Worm (Caenorhabditis elegans) whole organism, late embryonic: ENCODE results near the gene Y34B4A.2.

ENCODE experiments used
- ama-1 ChIP-seq: fragments of 150-350 bp; optimal IDR thresholded peaks from 2 replicates; lab custom pipeline; 2014
- ceh-22 ChIP-seq: sonication (generic microtip); optimal IDR thresholded peaks from 2 replicates; lab custom pipeline; 2017; ENCODE audit warnings: missing biosample characterization, missing genetic modification characterization

DNA sequence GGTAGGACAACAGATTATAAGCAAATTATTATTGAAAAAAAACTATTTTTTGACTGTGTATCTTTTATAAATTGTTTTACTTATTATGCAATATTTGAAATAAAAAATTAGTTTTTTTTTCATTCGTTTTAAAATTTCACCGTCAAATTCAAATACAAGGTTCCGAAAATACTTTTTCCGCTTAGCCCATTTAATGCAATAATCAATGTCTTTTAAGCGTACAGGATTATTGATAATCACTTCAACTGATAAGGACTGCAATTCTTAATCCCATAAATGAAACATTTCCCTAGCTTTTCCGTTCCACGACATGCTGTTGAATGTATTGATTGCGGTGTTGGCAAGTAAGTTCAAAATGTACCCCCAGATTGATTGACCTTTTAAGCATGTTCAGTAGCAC lies 22.3 kb upstream of the Y34B4A.2 start, which contains the start of gene nspg-12:
- TF ChIP-seq ceh-22 (tag; lab: Kevin White, UChicago) (no peak), ama-1 (lab: Kevin White, UChicago) (no peak)
